Fruit fly (Drosophila melanogaster): ENCODE results near the gene CG8379.

CG8379 gene

DNA sequence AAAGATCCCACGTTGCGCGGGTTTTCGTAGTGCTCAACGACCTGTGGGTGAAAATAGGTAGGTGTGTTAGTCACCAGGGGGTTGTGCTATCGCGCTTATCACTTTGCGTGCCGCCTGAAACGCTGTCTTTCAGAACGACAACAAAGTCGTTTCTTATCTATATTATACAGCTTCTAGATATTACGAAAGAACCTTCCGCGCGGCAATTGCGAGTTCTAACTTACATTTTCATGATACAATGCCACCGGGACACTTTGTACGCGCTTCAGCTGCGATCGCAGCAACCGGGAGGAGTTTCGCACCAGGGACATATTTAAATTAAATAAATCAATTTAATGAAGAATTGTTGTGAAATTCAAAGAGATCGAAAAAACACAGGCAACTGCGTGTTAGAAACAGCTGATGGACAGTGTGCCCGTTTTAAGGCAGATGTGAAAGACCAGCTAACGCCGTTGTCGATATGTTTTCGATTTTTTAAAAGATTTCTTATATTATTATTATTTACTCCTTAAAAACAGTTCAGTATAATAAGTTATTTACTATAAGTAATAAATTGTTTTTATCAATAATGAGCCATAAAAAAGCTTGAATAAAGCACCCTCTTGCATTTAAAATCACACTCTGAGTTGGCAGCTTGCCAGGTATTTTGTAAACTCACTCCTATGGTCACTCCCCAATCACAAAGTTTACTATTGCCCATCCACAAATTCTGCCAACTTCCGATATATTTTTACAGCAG is at the start of gene CG8379, which contains the start of gene IscU:
CG8379 (plus strand) TSS at position 651 of the 739 bp plus-strand sequence.
IscU (minus strand) TSS at position 417 of the 739 bp plus-strand sequence.
- peak; percentile 38 for TF ChIP-seq sage (GFP tag; optimal IDR thresholded peaks at IDR 0.05)
- TF ChIP-seq Rel (GFP tag; optimal IDR thresholded peaks at IDR 0.05): peak; percentile 3
- TF ChIP-seq Rel (tag; optimal IDR thresholded peaks at IDR 0.05): no peak
- TF ChIP-seq OdsH (GFP tag; optimal IDR thresholded peaks at IDR 0.05): no peak
- TF ChIP-seq Jra (GFP tag; optimal IDR thresholded peaks at IDR 0.05): no peak
- peak; percentile 9 for TF ChIP-seq Myc (optimal IDR thresholded peaks at IDR 0.05)

DNA sequence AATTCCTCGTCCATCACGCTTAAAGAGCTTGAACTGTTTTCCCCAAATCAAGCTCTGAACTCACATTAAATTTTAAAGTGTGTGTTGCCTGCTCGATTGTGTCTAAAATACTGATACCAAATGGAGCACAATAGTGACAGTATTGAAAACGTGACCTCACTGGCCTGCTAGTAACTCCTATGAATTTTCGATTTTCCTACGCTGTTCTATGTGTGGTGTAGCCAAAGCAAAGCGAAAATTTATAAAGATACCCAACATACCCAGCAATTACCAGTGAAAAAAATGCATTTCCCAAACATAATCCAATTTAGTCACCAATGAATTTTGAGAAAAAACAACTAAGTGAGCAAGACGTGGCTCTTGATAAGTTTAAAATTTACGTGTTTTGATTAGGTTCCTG is 44.4 kb upstream of the CG8379 start, which contains the start of gene CG33191:
CG33191 (minus strand) TSS at position 101 of the 400 bp plus-strand sequence.
- TF ChIP-seq woc (GFP tag; optimal IDR thresholded peaks at IDR 0.05) (no peak), br (GFP tag; optimal IDR thresholded peaks at IDR 0.05) (no peak), Vsx2 (GFP tag; optimal IDR thresholded peaks at IDR 0.05; ENCODE audit: partially characterized antibody) (no peak), Mio (GFP tag; optimal IDR thresholded peaks at IDR 0.05) (no peak), CrebA (GFP tag; optimal IDR thresholded peaks at IDR 0.05; ENCODE audit: borderline replicate concordance) (no peak), GATAd (GFP tag; optimal IDR thresholded peaks at IDR 0.05) (no peak), fru (GFP tag; optimal IDR thresholded peaks at IDR 0.05) (no peak), Hr78 (GFP tag; optimal IDR thresholded peaks at IDR 0.05) (no peak), CG9705 (GFP tag; optimal IDR thresholded peaks at IDR 0.05) (no peak), dmrt93B (GFP tag; optimal IDR thresholded peaks at IDR 0.05) (no peak), Hr83 (GFP tag; optimal IDR thresholded peaks at IDR 0.05; ENCODE audit: poor library complexity, severe bottlenecking) (no peak), psq (GFP tag; optimal IDR thresholded peaks at IDR 0.05) (no peak), sage (GFP tag; optimal IDR thresholded peaks at IDR 0.05) (no peak)

DNA sequence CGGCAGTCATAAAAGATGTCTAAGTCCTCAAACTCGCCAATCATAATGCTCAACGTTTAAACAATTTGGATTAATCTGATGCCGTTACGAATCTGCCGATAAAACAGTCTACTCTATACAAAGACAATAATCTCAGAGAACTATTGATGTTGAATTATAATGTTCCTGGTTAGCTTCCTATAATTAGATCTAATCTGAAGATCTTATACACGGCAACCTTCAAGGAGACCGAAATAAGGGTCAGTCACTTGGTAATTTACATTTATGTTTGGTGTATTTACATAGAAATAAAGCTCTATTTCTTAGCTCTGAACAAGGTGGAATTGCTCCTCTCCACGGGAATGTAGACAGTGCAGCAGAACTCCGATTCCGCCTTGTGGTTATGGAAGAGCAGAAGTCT is 43.5 kb upstream of the CG8379 start, which contains the start of gene CG33189:
CG33189 (minus strand) TSS at position 101 of the 400 bp plus-strand sequence.
- TF ChIP-seq usp (GFP tag; optimal IDR thresholded peaks at IDR 0.05) (no peak), br (GFP tag; optimal IDR thresholded peaks at IDR 0.05) (no peak), Dif (GFP tag; optimal IDR thresholded peaks at IDR 0.05; ENCODE audit: partially characterized antibody) (no peak), Jra (GFP tag; optimal IDR thresholded peaks at IDR 0.05) (no peak), Myc (optimal IDR thresholded peaks at IDR 0.05) (no peak), lola (GFP tag; optimal IDR thresholded peaks at IDR 0.05) (no peak), CG9705 (GFP tag; optimal IDR thresholded peaks at IDR 0.05) (no peak), jim (GFP tag; optimal IDR thresholded peaks at IDR 0.05) (no peak), fru (GFP tag; optimal IDR thresholded peaks at IDR 0.05) (no peak), Abd-B (GFP tag; optimal IDR thresholded peaks at IDR 0.05) (no peak), OdsH (GFP tag; optimal IDR thresholded peaks at IDR 0.05) (no peak)

DNA sequence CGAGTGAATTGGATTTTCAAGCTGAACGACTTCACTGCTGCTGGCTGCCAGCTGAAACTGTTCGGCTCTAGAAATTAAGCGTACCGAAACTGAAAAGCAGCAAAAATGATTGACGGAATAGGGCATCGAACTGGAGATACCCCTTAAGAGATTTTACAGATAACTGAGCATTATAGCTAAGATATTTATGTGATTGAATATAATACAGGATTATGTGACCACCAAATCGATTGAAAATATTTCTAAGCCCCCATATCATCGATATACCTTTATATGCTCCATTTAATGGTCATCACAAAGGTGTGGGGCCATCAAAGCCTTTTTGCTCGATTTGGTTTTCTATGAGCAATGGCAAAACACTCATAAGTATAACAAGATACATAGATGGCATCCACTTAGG is 39.4 kb upstream of the CG8379 start:
- TF ChIP-seq fru (GFP tag; optimal IDR thresholded peaks at IDR 0.05) (no peak), HLH106 (tag; optimal IDR thresholded peaks at IDR 0.05) (no peak), CG32264 (GFP tag; optimal IDR thresholded peaks at IDR 0.05) (no peak)

DNA sequence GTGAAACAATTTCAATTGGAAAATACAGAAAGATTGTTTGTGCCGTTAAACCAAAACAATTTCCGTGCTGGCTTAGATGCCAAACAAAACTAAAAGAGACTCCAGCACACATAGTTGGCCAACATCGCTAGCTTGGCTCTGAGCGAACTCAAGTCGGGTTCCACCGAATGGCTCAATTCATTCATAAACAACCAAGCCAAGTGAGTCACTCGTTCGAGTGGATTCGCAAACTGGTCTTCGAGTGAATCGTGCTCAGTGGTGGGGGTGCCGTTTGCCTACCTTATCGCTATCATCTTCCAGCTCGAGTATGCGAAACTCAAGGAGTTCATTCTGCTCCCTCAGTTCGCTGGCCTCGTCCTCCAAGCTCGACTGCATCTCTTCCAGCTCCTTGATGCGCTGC is 38.8 kb upstream of the CG8379 start:
- TF ChIP-seq Hnf4 (GFP tag; optimal IDR thresholded peaks at IDR 0.05): no peak
- peak; percentile 31 for TF ChIP-seq Dif (GFP tag; optimal IDR thresholded peaks at IDR 0.05; ENCODE audit: partially characterized antibody)
- TF ChIP-seq Vsx2 (GFP tag; optimal IDR thresholded peaks at IDR 0.05; ENCODE audit: partially characterized antibody): peak; percentile 0
- TF ChIP-seq CrebA (GFP tag; optimal IDR thresholded peaks at IDR 0.05; ENCODE audit: borderline replicate concordance): no peak
- TF ChIP-seq CG32264 (GFP tag; optimal IDR thresholded peaks at IDR 0.05): no peak

DNA sequence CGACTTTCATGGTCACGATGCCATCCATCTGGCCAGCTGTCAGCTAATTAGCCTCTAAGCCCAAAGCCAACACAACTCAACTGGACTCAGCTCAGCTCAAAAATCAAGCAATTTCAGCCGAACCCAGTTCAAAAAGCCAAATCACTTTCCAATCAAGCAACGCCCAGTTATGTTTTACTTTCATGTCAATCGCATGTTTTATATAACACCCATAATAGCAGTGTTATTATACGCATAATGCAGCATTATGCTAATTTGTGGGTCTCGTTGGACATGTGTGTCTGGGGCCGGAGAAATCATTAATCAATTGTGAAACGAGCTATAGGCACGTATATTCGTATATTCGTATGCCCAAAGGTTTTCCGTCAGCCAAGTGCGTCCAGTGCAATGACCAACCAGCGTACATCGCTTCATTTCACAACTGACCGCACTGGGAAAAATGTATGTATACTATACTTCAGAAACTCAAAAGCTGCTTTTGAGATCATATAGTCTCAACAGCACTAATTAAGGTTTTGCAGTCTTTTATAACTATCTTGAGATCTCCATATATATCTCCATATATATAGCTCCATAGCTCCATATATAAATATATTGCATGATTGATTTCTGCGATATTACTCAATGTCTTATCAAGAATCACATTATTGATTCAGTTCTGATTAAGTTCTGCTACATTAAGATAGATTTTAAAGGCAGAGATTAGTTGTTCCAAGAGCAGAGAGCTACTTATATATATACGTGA is 36.5 kb upstream of the CG8379 start:
- TF ChIP-seq jim (GFP tag; optimal IDR thresholded peaks at IDR 0.05) (no peak), woc (GFP tag; optimal IDR thresholded peaks at IDR 0.05) (peak; percentile 46), h (GFP tag; optimal IDR thresholded peaks at IDR 0.05) (peak; percentile 35), pan (optimal IDR thresholded peaks at IDR 0.05) (no peak), N (GFP tag; optimal IDR thresholded peaks at IDR 0.05) (no peak), Vsx2 (GFP tag; optimal IDR thresholded peaks at IDR 0.05; ENCODE audit: partially characterized antibody) (peak; percentile 30), CG32264 (GFP tag; optimal IDR thresholded peaks at IDR 0.05) (no peak), HLH106 (tag; optimal IDR thresholded peaks at IDR 0.05) (peak; percentile 31), fru (GFP tag; optimal IDR thresholded peaks at IDR 0.05) (no peak), CrebA (GFP tag; optimal IDR thresholded peaks at IDR 0.05; ENCODE audit: borderline replicate concordance) (no peak)
